Worm (Caenorhabditis elegans) whole organism, late embryonic: ENCODE results near the gene T07C4.12.

Experiments used
- F13H6.1 ChIP-seq: sonication (generic microtip); optimal IDR thresholded peaks from 2 replicates; lab custom pipeline; 2016; ENCODE audit warnings: missing genetic modification characterization, missing compliant biosample characterization
- K09A11.1 ChIP-seq: sonication (generic microtip); optimal IDR thresholded peaks from 2 replicates; lab custom pipeline; 2017; ENCODE audit warnings: antibody characterized with exemption, mild to moderate bottlenecking, missing genetic modification characterization, missing compliant biosample characterization; ENCODE audit not compliant: insufficient read depth
- Y22D7AL.16 ChIP-seq: sonication (generic microtip); optimal IDR thresholded peaks from 2 replicates; lab custom pipeline; 2016; ENCODE audit warnings: missing genetic modification characterization, missing compliant biosample characterization
- ahr-1 ChIP-seq: sonication (generic microtip); optimal IDR thresholded peaks from 2 replicates; lab custom pipeline; 2016; ENCODE audit warnings: missing genetic modification characterization, missing compliant biosample characterization
- ceh-18 ChIP-seq: sonication (generic microtip); optimal IDR thresholded peaks from 2 replicates; lab custom pipeline; 2016; ENCODE audit warnings: missing genetic modification characterization, missing compliant biosample characterization
- ceh-19 ChIP-seq: fragments of 200-800 bp; sonication (Bioruptor generic); optimal IDR thresholded peaks from 2 replicates; lab custom pipeline; 2018; ENCODE audit warnings: mild to moderate bottlenecking, missing genetic modification characterization, missing compliant biosample characterization
- ceh-45 ChIP-seq: fragments of 200-800 bp; sonication (Bioruptor generic); IDR thresholded peaks from 2 replicates; pipeline ENCODE4 v1.3.6; 2022; ENCODE audit warnings: missing genetic modification reagents, missing genetic modification characterization, missing compliant biosample characterization
- che-1 ChIP-seq: sonication (generic microtip); optimal IDR thresholded peaks from 2 replicates; lab custom pipeline; 2016; ENCODE audit warnings: mild to moderate bottlenecking, missing genetic modification characterization, missing compliant biosample characterization
- dmd-4 ChIP-seq: sonication (generic microtip); optimal IDR thresholded peaks from 2 replicates; lab custom pipeline; 2016; ENCODE audit warnings: borderline replicate concordance, missing genetic modification characterization, missing compliant biosample characterization
- elt-2 ChIP-seq: sonication (generic microtip); optimal IDR thresholded peaks from 2 replicates; lab custom pipeline; 2016; ENCODE audit warnings: missing genetic modification reagents, missing genetic modification characterization, missing compliant biosample characterization
- eyg-1 ChIP-seq: sonication (generic microtip); optimal IDR thresholded peaks from 2 replicates; lab custom pipeline; 2016; ENCODE audit warnings: missing genotype, missing genetic modification characterization, missing compliant biosample characterization
- fkh-10 ChIP-seq: fragments of 150-350 bp; optimal IDR thresholded peaks from 2 replicates; lab custom pipeline; 2014; ENCODE audit warnings: missing biosample characterization, missing genetic modification reagents, missing genetic modification characterization
- hlh-6 ChIP-seq: sonication (generic microtip); optimal IDR thresholded peaks from 2 replicates; lab custom pipeline; 2016; ENCODE audit warnings: missing genotype, missing genetic modification characterization, missing compliant biosample characterization
- hlh-8 ChIP-seq: sonication (generic microtip); optimal IDR thresholded peaks from 2 replicates; lab custom pipeline; 2016; ENCODE audit warnings: missing genotype, missing genetic modification characterization, missing compliant biosample characterization
- lin-11 ChIP-seq: fragments of 200-800 bp; sonication (Bioruptor generic); optimal IDR thresholded peaks from 2 replicates; lab custom pipeline; 2018; ENCODE audit warnings: mild to moderate bottlenecking, missing genetic modification characterization, missing compliant biosample characterization
- madf-2 ChIP-seq: sonication (generic microtip); optimal IDR thresholded peaks from 2 replicates; lab custom pipeline; 2017; ENCODE audit warnings: missing genetic modification characterization, missing compliant biosample characterization
- mec-3 ChIP-seq: sonication (generic microtip); optimal IDR thresholded peaks from 2 replicates; lab custom pipeline; 2016; ENCODE audit warnings: borderline replicate concordance, missing genetic modification characterization, missing compliant biosample characterization
- odd-2 ChIP-seq: sonication (generic microtip); optimal IDR thresholded peaks from 2 replicates; lab custom pipeline; 2017; ENCODE audit warnings: antibody characterized with exemption, mild to moderate bottlenecking, missing genetic modification characterization, missing compliant biosample characterization
- pag-3 ChIP-seq: sonication (generic microtip); optimal IDR thresholded peaks from 2 replicates; lab custom pipeline; 2016; ENCODE audit warnings: missing compliant biosample characterization, missing genetic modification characterization, borderline replicate concordance
- pha-2 ChIP-seq: sonication (generic microtip); optimal IDR thresholded peaks from 2 replicates; lab custom pipeline; 2017; ENCODE audit warnings: mild to moderate bottlenecking, missing genetic modification characterization, missing compliant biosample characterization
- pha-4 ChIP-seq: fragments of 150-350 bp; optimal IDR thresholded peaks from 2 replicates; lab custom pipeline; 2018; ENCODE audit warnings: missing biosample characterization, missing genetic modification reagents, missing genetic modification characterization
- pqm-1 ChIP-seq: sonication (generic microtip); optimal IDR thresholded peaks from 2 replicates; lab custom pipeline; 2016; ENCODE audit warnings: missing genetic modification characterization, missing compliant biosample characterization
- ref-2 ChIP-seq: sonication (generic microtip); optimal IDR thresholded peaks from 2 replicates; lab custom pipeline; 2016; ENCODE audit warnings: missing genetic modification characterization, missing compliant biosample characterization
- rnt-1 ChIP-seq: sonication (generic microtip); optimal IDR thresholded peaks from 2 replicates; lab custom pipeline; 2016; ENCODE audit warnings: missing genetic modification characterization, missing compliant biosample characterization
- sox-2 ChIP-seq: fragments of 200-800 bp; sonication (Bioruptor generic); IDR thresholded peaks from 2 replicates; pipeline ENCODE4 v1.3.6; 2022; ENCODE audit warnings: missing genetic modification reagents, missing genetic modification characterization, missing compliant biosample characterization
- tbx-2 ChIP-seq: sonication (generic microtip); optimal IDR thresholded peaks from 2 replicates; lab custom pipeline; 2016; ENCODE audit warnings: missing genetic modification characterization, missing compliant biosample characterization
- unc-55 ChIP-seq: sonication (generic microtip); optimal IDR thresholded peaks from 2 replicates; lab custom pipeline; 2017; ENCODE audit warnings: missing biosample characterization, missing genetic modification reagents, missing genetic modification characterization
- unc-86 ChIP-seq: sonication (generic microtip); optimal IDR thresholded peaks from 2 replicates; lab custom pipeline; 2016; ENCODE audit warnings: missing genetic modification characterization, missing compliant biosample characterization
- zip-5 ChIP-seq: sonication (generic microtip); optimal IDR thresholded peaks from 2 replicates; lab custom pipeline; 2016; ENCODE audit warnings: missing genetic modification characterization, missing compliant biosample characterization

Gene T07C4.12

ce11 chrIII:10341758-10342157, 9.3 kb upstream of the T07C4.12 start, which contains the start of gene tbx-9:
TSS of gene tbx-9 (minus strand) at chrIII:10341858.
- TF ChIP-seq ceh-18: no peak
- TF ChIP-seq dmd-4 (tag; lab: Kevin White, UChicago): no peak
- TF ChIP-seq elt-2 (tag; lab: Kevin White, UChicago): no peak
- TF ChIP-seq madf-2: no peak
- no peak for TF ChIP-seq pqm-1 (tag; lab: Kevin White, UChicago)

- TF ChIP-seq dmd-4 (tag; lab: Kevin White, UChicago): no peak
- TF ChIP-seq pha-2 (tag; lab: Kevin White, UChicago): no peak
- no peak for TF ChIP-seq zip-5
- no peak for TF ChIP-seq hlh-6 (tag; lab: Kevin White, UChicago)
- TF ChIP-seq eyg-1: no peak
These were observed 7.5 kb upstream of the T07C4.12 start for ce11 chrIII:10339949-10340348.

ce11 chrIII:10338992-10339852, 6.8 kb upstream of the T07C4.12 start:
- TF ChIP-seq ref-2 (tag; lab: Kevin White, UChicago) (no peak), mec-3 (no peak), tbx-2 (tag; lab: Kevin White, UChicago) (no peak), che-1 (tag; lab: Kevin White, UChicago) (no peak), Y22D7AL.16 (no peak)

- TF ChIP-seq F13H6.1 (tag; lab: Kevin White, UChicago) (no peak), zip-5 (no peak), pha-2 (tag; lab: Kevin White, UChicago) (no peak), ahr-1 (no peak)
- TF ChIP-seq, all 69 proteins: peak for 0
These were observed 5.2 kb upstream of the T07C4.12 start, which contains the start of gene ttr-15 for ce11 chrIII:10337508-10338166. TSS of gene ttr-15 (plus strand) at chrIII:10337847.

ce11 chrIII:10336109-10336508, 3.6 kb upstream of the T07C4.12 start:
- no peak for TF ChIP-seq pag-3 (tag; lab: Kevin White, UChicago)
- TF ChIP-seq rnt-1 (tag; lab: Kevin White, UChicago): no peak
- no peak for TF ChIP-seq unc-86 (tag; lab: Kevin White, UChicago)
- TF ChIP-seq odd-2 (tag; lab: Kevin White, UChicago): no peak
- no peak for TF ChIP-seq fkh-10 (GFP tag; lab: Kevin White, UChicago)
- no peak for TF ChIP-seq sox-2
- TF ChIP-seq ceh-45 (GFP tag; lab: Robert Waterston, UW): no peak
- TF ChIP-seq K09A11.1 (tag; lab: Kevin White, UChicago): no peak
- no peak for TF ChIP-seq lin-11 (tag; lab: Kevin White, UChicago)
- TF ChIP-seq Y22D7AL.16: no peak
- TF ChIP-seq ref-2 (tag; lab: Kevin White, UChicago): no peak
- no peak for TF ChIP-seq elt-2 (tag; lab: Kevin White, UChicago)

- TF ChIP-seq unc-55: no peak
- TF ChIP-seq ceh-19 (GFP tag; lab: Kevin White, UChicago): no peak
- no peak for TF ChIP-seq pha-4 (tag; lab: Kevin White, UChicago)
- no peak for TF ChIP-seq hlh-8 (tag; lab: Kevin White, UChicago)
These were observed 2.6 kb upstream of the T07C4.12 start, which contains the start of gene ced-9 for ce11 chrIII:10335086-10335485. TSS of gene ced-9 (plus strand) at chrIII:10335172.
